Fruit fly (Drosophila melanogaster): ENCODE measurements around the gene RpS13.

RpS13 gene

dm6 chr2L:8365701-8366643, 1.5 kb upstream of the RpS13 start, which contains the start of gene Pp2A-29B:
TSS of gene Pp2A-29B (plus strand) at chr2L:8366038.
- TF ChIP-seq Eip75B (GFP tag; optimal IDR thresholded peaks at IDR 0.05) (peak; percentile 31), Sox14 (GFP tag; optimal IDR thresholded peaks at IDR 0.05) (no peak), Ets96B (tag; optimal IDR thresholded peaks at IDR 0.05) (peak; percentile 12), OdsH (GFP tag; optimal IDR thresholded peaks at IDR 0.05) (peak; percentile 36), Gug (GFP tag; IDR thresholded peaks at IDR 0.05) (no peak), Eip78C (GFP tag) (peak; percentile 77), ss (GFP tag; optimal IDR thresholded peaks at IDR 0.05) (peak in 1 of 2 experiments; percentile 48), CG6808 (GFP tag; optimal IDR thresholded peaks at IDR 0.05) (no peak), achi (GFP tag; optimal IDR thresholded peaks at IDR 0.05) (peak; percentile 92), Hr39 (GFP tag; optimal IDR thresholded peaks at IDR 0.05) (peak; percentile 48), acj6 (GFP tag; optimal IDR thresholded peaks at IDR 0.05) (peak; percentile 15), CG11294 (GFP tag; IDR thresholded peaks at IDR 0.05) (no peak), CG11902 (GFP tag; optimal IDR thresholded peaks at IDR 0.05) (peak; percentile 38), lz (GFP tag; optimal IDR thresholded peaks at IDR 0.05) (peak; percentile 55), CG7368 (GFP tag; optimal IDR thresholded peaks at IDR 0.05) (no peak), CG10669 (GFP tag; optimal IDR thresholded peaks at IDR 0.05) (peak; percentile 19), Ets21C (GFP tag; optimal IDR thresholded peaks at IDR 0.05) (peak; percentile 50), CG8319 (GFP tag; optimal IDR thresholded peaks at IDR 0.05) (no peak), CG34406 (GFP tag; optimal IDR thresholded peaks at IDR 0.05) (no peak), CG3032 (tag; optimal IDR thresholded peaks at IDR 0.05) (peak; percentile 12), svp (GFP tag) (peak; percentile 82), Sox15 (GFP tag; optimal IDR thresholded peaks at IDR 0.05) (no peak), CG31627 (GFP tag; optimal IDR thresholded peaks at IDR 0.05) (peak; percentile 42), CG10631 (GFP tag; optimal IDR thresholded peaks at IDR 0.05) (peak; percentile 45), Eip93F (GFP tag; optimal IDR thresholded peaks at IDR 0.05) (no peak), Met (GFP tag; optimal IDR thresholded peaks at IDR 0.05) (peak; percentile 40), CG8119 (GFP tag; IDR thresholded peaks at IDR 0.05) (no peak), CG6792 (GFP tag; optimal IDR thresholded peaks at IDR 0.05) (no peak), topi (GFP tag; optimal IDR thresholded peaks at IDR 0.05) (peak; percentile 39), fkh (GFP tag; optimal IDR thresholded peaks at IDR 0.05) (peak; percentile 75), pdm3 (GFP tag; optimal IDR thresholded peaks at IDR 0.05) (peak; percentile 46), Hr4 (GFP tag; optimal IDR thresholded peaks at IDR 0.05) (peak; percentile 44), cyc (GFP tag; optimal IDR thresholded peaks at IDR 0.05) (peak; percentile 10), CG3919 (GFP tag; optimal IDR thresholded peaks at IDR 0.05) (no peak), Sox102F (GFP tag; optimal IDR thresholded peaks at IDR 0.05) (peak; percentile 42), esn (GFP tag; optimal IDR thresholded peaks at IDR 0.05) (peak; percentile 54), CG11762 (GFP tag; optimal IDR thresholded peaks at IDR 0.05; ENCODE audit: insufficient read depth) (no peak), CG4318 (GFP tag; optimal IDR thresholded peaks at IDR 0.05) (no peak), CG6276 (GFP tag; optimal IDR thresholded peaks at IDR 0.05) (no peak), Blimp-1 (GFP tag; optimal IDR thresholded peaks at IDR 0.05) (no peak), CG9139 (GFP tag; optimal IDR thresholded peaks at IDR 0.05) (no peak), salr (GFP tag; optimal IDR thresholded peaks at IDR 0.05) (no peak), CG1621 (tag; optimal IDR thresholded peaks at IDR 0.05) (no peak), eg (GFP tag; IDR thresholded peaks at IDR 0.05) (no peak), CG15336 (GFP tag; IDR thresholded peaks at IDR 0.05) (no peak), Hr38 (GFP tag; optimal IDR thresholded peaks at IDR 0.05) (no peak), dac (GFP tag; optimal IDR thresholded peaks at IDR 0.05) (no peak), Smox (GFP tag; optimal IDR thresholded peaks at IDR 0.05) (peak; percentile 58), Lpt (GFP tag; optimal IDR thresholded peaks at IDR 0.05) (no peak), CG32006 (GFP tag; optimal IDR thresholded peaks at IDR 0.05) (no peak)

All from whole organism, prepupa.